Fruit fly (Drosophila melanogaster): ENCODE measurements around the gene Gs1.

The Gs1 gene

DNA sequence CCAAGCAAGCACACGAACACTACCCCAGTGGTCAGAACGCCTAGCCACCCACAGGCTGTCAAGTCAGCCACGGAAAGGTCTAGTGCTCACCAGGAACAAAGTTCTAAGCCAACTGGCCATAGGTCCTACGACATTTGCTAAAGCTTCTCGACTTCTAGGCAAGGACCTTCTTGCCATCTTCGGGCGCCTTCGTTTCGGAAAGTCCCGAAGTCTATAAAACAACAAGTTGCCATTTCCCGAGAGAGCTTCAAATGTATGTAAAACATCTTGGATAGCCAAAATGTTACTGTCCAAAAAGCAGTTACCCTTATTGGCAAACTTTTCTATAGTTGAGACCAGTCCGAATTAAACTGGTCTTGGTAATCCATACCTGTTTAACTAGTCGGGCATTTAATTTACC is 14.6 kb downstream of the Gs1 start:
- TF ChIP-seq sv (GFP tag; optimal IDR thresholded peaks at IDR 0.05) = no peak
- no peak for TF ChIP-seq lola (GFP tag; optimal IDR thresholded peaks at IDR 0.05)
- TF ChIP-seq Hr83 (GFP tag; optimal IDR thresholded peaks at IDR 0.05; ENCODE audit: poor library complexity, severe bottlenecking) = no peak
- TF ChIP-seq Myc (optimal IDR thresholded peaks at IDR 0.05) = no peak

DNA sequence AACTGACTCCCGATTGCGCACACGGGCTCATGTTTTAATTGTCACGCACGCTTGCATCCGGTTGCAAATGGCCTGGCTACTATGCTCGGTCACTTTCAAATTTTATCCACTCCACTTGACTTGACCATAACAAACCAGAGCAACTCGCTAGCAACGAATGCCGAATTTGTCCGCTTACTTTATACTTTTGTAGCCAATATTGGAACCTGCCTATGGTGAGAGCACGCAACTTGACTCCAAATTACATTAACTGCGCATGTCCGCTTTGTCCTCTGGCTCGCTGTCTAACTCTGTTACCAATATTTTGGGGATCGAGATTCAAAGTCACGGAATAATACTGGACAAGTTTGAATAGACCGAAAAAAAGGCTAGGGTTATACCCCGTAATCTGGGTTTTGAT is 21.3 kb downstream of the Gs1 start, which contains the start of gene CG42399:
CG42399 (minus strand) TSS at position 159 of the 400 bp plus-strand sequence.
- no peak for TF ChIP-seq pan (optimal IDR thresholded peaks at IDR 0.05)
- no peak for TF ChIP-seq Hnf4 (GFP tag; optimal IDR thresholded peaks at IDR 0.05)
- no peak for TF ChIP-seq CG32264 (GFP tag; optimal IDR thresholded peaks at IDR 0.05)
- no peak for TF ChIP-seq CrebA (GFP tag; optimal IDR thresholded peaks at IDR 0.05; ENCODE audit: borderline replicate concordance)
- TF ChIP-seq N (GFP tag; optimal IDR thresholded peaks at IDR 0.05) = no peak
- TF ChIP-seq foxo (GFP tag; optimal IDR thresholded peaks at IDR 0.05) = no peak
- no peak for TF ChIP-seq Myc (optimal IDR thresholded peaks at IDR 0.05)
- no peak for TF ChIP-seq lola (GFP tag; optimal IDR thresholded peaks at IDR 0.05)
- TF ChIP-seq psq (GFP tag; optimal IDR thresholded peaks at IDR 0.05) = no peak
- no peak for TF ChIP-seq Rel (GFP tag; optimal IDR thresholded peaks at IDR 0.05)
- TF ChIP-seq Rel (tag; optimal IDR thresholded peaks at IDR 0.05) = no peak
- no peak for TF ChIP-seq Mio (GFP tag; optimal IDR thresholded peaks at IDR 0.05)

DNA sequence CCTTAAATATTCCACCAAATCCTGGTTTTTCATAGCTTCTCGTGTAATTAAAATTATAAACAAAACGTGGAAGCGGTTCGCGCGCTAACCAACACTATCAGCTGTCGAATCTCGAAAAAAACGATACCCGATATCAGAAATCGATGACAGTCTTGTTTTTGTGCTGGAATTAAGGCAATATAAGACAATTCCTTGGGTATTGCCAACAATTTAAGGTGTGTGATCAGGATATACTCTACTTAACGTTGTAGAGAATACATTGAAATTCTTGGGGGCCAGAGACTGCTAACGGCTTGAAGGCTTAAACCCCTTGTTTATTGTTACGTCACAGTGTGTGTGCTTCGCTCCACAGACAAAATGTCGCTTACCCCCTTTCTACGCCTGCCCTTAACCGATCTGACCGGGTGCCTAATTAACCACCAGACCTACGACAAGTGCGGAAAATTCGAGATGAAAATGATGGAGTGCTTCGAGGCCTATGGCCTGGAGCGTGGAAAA is 23.4 kb downstream of the Gs1 start, which contains the start of gene Pus10:
Pus10 (minus strand) TSS at position 91 of the 498 bp plus-strand sequence.
- TF ChIP-seq Hr83 (GFP tag; optimal IDR thresholded peaks at IDR 0.05; ENCODE audit: poor library complexity, severe bottlenecking) = no peak
- no peak for TF ChIP-seq Hr78 (GFP tag; optimal IDR thresholded peaks at IDR 0.05)
- no peak for TF ChIP-seq N (GFP tag; optimal IDR thresholded peaks at IDR 0.05)
- no peak for TF ChIP-seq jim (GFP tag; optimal IDR thresholded peaks at IDR 0.05)
- no peak for TF ChIP-seq pan (optimal IDR thresholded peaks at IDR 0.05)
- TF ChIP-seq woc (GFP tag; optimal IDR thresholded peaks at IDR 0.05) = no peak
- TF ChIP-seq sv (GFP tag; optimal IDR thresholded peaks at IDR 0.05) = no peak
- no peak for TF ChIP-seq CrebA (GFP tag; optimal IDR thresholded peaks at IDR 0.05; ENCODE audit: borderline replicate concordance)
- peak; percentile 26 for TF ChIP-seq Vsx2 (GFP tag; optimal IDR thresholded peaks at IDR 0.05; ENCODE audit: partially characterized antibody)
- TF ChIP-seq CG9705 (GFP tag; optimal IDR thresholded peaks at IDR 0.05) = no peak
- TF ChIP-seq rgr (GFP tag; optimal IDR thresholded peaks at IDR 0.05) = no peak
- no peak for TF ChIP-seq h (GFP tag; optimal IDR thresholded peaks at IDR 0.05)
- TF ChIP-seq Dfd (GFP tag; optimal IDR thresholded peaks at IDR 0.05) = no peak
- no peak for TF ChIP-seq Mio (GFP tag; optimal IDR thresholded peaks at IDR 0.05)
- TF ChIP-seq Jra (GFP tag; optimal IDR thresholded peaks at IDR 0.05) = peak; percentile 35
- no peak for TF ChIP-seq brk (GFP tag; optimal IDR thresholded peaks at IDR 0.05)
- TF ChIP-seq sage (GFP tag; optimal IDR thresholded peaks at IDR 0.05) = no peak
- peak; percentile 4 for TF ChIP-seq OdsH (GFP tag; optimal IDR thresholded peaks at IDR 0.05)
- TF ChIP-seq dl (GFP tag; optimal IDR thresholded peaks at IDR 0.05; ENCODE audit: insufficient read depth in 1 of 2, partially characterized antibody in 2 of 2) = no peak
- no peak for TF ChIP-seq tai (GFP tag; optimal IDR thresholded peaks at IDR 0.05)
- no peak for TF ChIP-seq usp (GFP tag; optimal IDR thresholded peaks at IDR 0.05)
- TF ChIP-seq HLH106 (tag; optimal IDR thresholded peaks at IDR 0.05) = no peak
- no peak for TF ChIP-seq CG32264 (GFP tag; optimal IDR thresholded peaks at IDR 0.05)
- TF ChIP-seq foxo (GFP tag; optimal IDR thresholded peaks at IDR 0.05) = peak in 1 of 2 experiments; percentile 26
- no peak for TF ChIP-seq Sp1 (GFP tag; optimal IDR thresholded peaks at IDR 0.05)
- no peak for TF ChIP-seq Myc (optimal IDR thresholded peaks at IDR 0.05)
- no peak for TF ChIP-seq br (GFP tag; optimal IDR thresholded peaks at IDR 0.05)
- TF ChIP-seq dmrt93B (GFP tag; optimal IDR thresholded peaks at IDR 0.05) = no peak
- TF ChIP-seq Abd-B (GFP tag; optimal IDR thresholded peaks at IDR 0.05) = no peak
- TF ChIP-seq Hnf4 (GFP tag; optimal IDR thresholded peaks at IDR 0.05) = no peak
- TF ChIP-seq dsf (GFP tag; optimal IDR thresholded peaks at IDR 0.05; ENCODE audit: borderline replicate concordance) = no peak

DNA sequence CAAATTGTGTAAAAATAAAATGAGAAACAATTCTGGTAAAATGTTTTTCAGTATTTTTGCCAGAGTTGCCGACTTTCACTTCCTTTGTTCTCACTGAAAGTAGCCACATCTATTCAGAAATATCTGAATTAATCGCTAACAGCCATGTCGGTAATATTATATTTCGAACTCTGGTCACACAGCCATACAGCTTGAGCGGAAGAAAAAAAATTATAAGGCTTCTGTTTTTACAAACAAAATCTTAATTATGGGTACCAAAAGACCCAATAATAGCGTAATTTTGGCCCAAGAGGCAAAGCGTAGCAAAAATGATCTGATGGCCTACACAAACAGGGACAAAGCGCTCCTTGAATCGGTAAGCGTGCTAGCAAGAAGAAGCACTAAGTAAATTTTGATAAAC is 24.1 kb downstream of the Gs1 start, which contains the start of gene CG3436:
CG3436 (plus strand) TSS at position 36 of the 400 bp plus-strand sequence.
- TF ChIP-seq foxo (GFP tag; optimal IDR thresholded peaks at IDR 0.05) (no peak), Rel (GFP tag; optimal IDR thresholded peaks at IDR 0.05) (no peak), Rel (tag; optimal IDR thresholded peaks at IDR 0.05) (peak; percentile 0), h (GFP tag; optimal IDR thresholded peaks at IDR 0.05) (peak; percentile 3), Mio (GFP tag; optimal IDR thresholded peaks at IDR 0.05) (no peak), brk (GFP tag; optimal IDR thresholded peaks at IDR 0.05) (no peak), Vsx2 (GFP tag; optimal IDR thresholded peaks at IDR 0.05; ENCODE audit: partially characterized antibody) (no peak), rgr (GFP tag; optimal IDR thresholded peaks at IDR 0.05) (peak; percentile 47), tai (GFP tag; optimal IDR thresholded peaks at IDR 0.05) (no peak)

Data from whole organism, wandering third instar larva.